Worm (Caenorhabditis elegans) whole organism, dauer: ENCODE measurements around the gene Y41C4A.18.

ENCODE experiments used
- unc-62 ChIP-seq: sonication (generic microtip); optimal IDR thresholded peaks from 2 replicates; lab custom pipeline; 2017; ENCODE audit warnings: missing biosample characterization, missing genetic modification reagents, missing genetic modification characterization

The Y41C4A.18 gene

DNA sequence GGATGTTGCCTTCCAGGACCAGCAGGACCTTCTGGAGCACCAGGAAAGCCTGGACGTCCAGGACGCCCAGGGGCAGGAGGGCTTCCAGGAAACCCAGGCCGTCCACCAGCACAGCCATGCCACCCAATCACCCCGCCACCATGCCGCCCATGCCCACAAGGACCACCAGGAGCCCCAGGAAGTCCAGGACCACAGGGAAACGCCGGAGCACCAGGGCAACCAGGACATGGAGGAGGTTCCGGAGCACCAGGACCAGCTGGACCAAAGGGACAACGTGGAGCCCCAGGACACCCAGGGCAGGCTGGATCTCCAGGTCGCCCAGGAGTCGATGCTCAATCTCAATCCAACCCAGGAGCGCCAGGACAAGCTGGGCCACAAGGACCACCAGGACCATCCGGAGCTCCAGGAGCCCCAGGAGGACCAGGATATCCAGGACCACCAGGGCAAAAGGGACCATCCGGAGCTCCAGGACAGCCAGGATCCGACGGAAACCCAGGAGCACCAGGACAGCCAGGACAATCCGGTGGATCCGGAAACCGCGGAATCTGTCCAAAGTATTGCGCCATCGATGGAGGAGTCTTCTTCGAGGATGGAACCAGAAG, 25.9 kb upstream of the Y41C4A.18 start:
- no peak for TF ChIP-seq unc-62 (GFP tag; lab: Kevin White, UChicago)

DNA sequence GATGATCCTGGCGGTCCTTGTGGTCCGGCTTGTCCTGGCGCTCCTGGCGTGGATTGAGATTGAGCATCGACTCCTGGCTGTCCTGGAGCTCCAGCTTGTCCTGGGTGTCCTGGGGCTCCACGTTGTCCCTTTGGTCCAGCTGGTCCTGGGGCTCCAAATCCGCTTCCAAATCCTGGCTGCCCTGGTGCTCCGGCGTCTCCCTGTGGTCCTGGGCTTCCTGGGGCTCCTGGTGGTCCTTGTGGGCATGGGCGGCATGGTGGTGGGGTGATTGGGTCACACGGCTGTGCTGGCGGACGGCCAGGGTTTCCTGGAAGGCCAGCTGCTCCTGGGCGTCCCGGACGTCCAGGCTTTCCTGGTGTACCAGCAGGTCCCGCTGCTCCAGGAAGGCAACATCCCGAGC, 24.5 kb upstream of the Y41C4A.18 start:
- no peak for TF ChIP-seq unc-62 (GFP tag; lab: Kevin White, UChicago)

DNA sequence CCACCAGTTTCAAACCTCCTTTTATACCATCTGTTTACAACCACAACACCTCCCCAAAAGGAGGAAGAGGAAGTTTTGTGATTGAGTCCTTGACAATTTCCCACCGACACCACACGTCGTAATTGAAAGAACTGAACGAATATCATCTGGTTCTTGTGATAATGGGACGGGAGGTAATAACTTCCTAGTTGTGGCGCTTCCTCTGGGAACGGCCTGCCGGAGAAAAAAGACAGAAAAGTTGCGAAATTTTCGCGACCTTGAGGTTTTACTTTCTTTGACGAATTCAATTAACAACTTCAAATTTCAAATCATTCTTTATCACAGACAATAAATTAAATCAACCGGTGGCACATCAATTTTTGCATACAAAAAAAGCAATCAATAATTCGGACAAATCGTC, 23.7 kb upstream of the Y41C4A.18 start, which contains the start of gene col-96:
col-96 (minus strand) TSS at position 101 of the 400 bp plus-strand sequence.
- no peak for TF ChIP-seq unc-62 (GFP tag; lab: Kevin White, UChicago)

DNA sequence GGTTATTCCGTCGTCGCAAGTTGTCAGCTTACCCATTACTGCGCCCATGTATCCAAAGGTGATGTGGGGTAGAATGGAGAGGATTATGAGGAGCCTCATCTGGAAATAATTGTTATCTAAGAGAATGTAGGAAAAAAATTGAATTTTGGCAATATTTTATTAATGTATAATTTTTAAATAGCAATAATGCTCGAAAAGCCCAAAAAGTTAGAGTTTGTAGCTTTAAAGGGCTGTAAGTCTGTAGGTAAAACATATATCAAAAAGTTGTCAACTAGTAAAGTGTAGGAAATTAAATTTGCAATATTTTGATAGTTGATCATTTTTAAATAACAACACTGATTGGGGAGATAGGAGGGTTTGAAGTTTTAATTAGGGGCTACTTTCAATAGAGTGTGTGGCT, 21.7 kb upstream of the Y41C4A.18 start, which contains the start of gene Y41C4A.8:
Y41C4A.8 (minus strand) TSS at position 101 of the 400 bp plus-strand sequence.
- no peak for TF ChIP-seq unc-62 (GFP tag; lab: Kevin White, UChicago)

DNA sequence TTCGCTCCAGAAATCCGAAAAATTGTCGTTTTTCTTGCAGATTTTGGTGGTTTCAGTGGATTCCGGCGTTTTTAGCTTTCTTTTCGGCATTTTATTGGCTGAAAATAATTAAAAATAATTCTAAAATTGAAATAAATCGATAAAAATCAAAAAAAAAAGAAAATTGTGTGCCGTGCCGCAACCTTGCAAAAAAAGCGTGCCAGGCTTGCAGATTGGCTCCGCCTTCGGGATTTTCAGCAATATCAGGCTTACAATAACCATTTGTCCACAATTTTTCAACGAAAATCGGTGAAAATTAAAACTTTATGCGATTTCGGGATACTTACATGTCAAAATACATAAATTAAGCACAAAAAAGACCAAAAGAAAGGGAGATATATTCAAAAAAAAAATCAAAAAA, 11.9 kb upstream of the Y41C4A.18 start, which contains the start of gene Y41C4A.9:
Y41C4A.9 (minus strand) TSS at position 98 of the 400 bp plus-strand sequence.
- no peak for TF ChIP-seq unc-62 (GFP tag; lab: Kevin White, UChicago)

DNA sequence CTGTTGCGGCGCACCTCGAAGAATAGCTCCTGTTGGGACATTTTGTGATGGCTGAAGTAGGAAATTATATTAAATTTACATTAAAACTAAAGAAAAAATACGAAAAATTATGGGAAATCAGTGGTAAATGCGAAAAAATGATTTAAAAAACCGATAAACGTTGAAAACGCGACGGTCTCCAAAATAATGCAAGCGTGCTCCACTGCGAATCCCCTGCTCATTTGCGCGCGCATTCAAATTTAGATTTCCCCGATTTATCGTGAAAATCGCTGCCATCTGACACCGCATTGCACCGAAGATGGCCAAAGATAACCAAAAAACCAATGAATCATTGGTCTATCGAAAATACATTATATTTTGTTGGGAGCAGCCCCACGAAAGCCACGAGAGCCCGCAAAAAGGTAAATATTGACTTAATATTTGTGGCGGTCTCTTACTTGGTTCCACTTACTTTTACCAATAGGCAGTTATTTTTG, 11.0 kb upstream of the Y41C4A.18 start, which contains the start of the genes elb-1 and Y41C4A.11:
elb-1 (minus strand) TSS at position 51 of the 476 bp plus-strand sequence.
Y41C4A.11 (plus strand) TSS at position 461 of the 476 bp plus-strand sequence.
- no peak for TF ChIP-seq unc-62 (GFP tag; lab: Kevin White, UChicago)

DNA sequence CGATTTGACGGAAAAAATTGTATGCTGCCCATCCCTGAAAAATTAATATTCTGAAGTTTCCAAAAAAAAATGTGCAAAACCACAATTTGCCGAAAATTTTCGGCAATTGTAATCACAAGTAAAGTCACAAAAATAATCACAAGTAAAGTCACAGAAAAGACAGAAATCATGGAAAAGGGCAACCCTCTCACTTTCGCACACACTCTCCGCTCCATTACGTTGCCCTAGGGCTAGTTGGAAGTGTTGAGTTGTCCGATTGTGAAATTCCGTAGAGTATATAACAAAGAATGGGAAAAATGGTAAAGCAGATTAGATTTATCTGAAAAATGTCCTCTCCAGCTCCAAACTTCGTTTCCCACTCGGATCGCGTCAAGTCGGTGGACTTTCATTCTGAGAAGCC, 9.0 kb upstream of the Y41C4A.18 start, which contains the start of gene Y41C4A.32:
Y41C4A.32 (plus strand) TSS at position 302 of the 400 bp plus-strand sequence.
- TF ChIP-seq unc-62 (GFP tag; lab: Kevin White, UChicago) = no peak

DNA sequence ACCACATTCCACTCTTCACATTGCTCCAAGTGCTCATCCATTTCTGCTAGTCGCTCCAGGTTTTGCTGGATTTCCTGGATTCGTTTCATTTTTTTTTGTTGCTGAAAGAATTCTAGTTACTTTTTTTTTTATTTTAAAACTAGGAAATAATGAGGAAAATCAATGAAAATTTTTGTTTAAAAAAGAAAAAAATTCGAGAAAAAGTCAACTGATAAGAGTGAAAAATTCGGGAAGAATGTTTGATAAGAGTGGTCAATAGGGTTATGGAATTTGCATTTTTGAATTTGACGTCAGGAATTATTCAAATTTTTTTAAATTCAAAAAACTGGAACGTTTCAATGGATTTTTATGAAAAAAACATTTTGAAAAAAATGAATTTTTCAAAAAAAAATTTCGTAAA, 3.8 kb upstream of the Y41C4A.18 start, which contains the start of gene Y41C4A.12:
Y41C4A.12 (minus strand) TSS at position 101 of the 400 bp plus-strand sequence.
- no peak for TF ChIP-seq unc-62 (GFP tag; lab: Kevin White, UChicago)

DNA sequence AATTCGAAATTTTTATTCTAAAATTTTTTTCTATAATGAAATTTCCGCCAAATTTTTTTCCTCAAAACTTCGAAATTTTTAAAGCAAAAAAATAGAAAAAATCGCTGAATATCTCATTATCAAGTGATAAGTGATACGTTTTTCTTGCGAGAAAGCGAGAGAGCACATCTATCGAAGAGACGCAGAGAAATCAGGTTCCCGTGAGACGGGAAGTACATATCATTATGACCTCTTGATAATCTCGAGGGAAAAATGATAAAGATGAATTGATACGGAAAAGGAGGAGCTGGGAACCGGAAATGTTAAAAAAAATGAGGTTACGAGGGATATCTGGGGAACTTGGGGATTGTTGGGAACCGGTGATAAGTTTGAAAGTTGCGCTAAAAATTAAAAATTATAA, 3.4 kb upstream of the Y41C4A.18 start:
- TF ChIP-seq unc-62 (GFP tag; lab: Kevin White, UChicago) = no peak

DNA sequence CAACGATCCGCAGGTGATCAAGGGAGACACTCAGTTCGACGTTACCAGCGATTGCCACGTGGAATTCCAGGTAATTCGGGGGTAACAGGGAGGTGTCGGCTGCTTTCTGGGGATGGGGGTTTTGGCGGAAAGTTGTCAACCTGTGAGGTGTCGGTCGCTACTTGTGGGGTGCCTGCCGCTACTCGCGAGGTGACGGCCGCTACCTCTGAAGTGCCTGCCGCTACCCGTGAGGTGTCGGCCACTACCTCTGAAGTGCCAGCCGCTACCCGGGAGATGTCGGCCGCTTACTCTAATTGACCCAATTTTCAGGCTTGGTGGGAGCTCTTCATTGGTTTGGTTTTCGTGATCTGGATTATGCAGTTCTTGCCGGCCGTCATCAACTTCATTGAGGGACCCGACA, 438 bp downstream of the Y41C4A.18 start:
- TF ChIP-seq unc-62 (GFP tag; lab: Kevin White, UChicago) = no peak

DNA sequence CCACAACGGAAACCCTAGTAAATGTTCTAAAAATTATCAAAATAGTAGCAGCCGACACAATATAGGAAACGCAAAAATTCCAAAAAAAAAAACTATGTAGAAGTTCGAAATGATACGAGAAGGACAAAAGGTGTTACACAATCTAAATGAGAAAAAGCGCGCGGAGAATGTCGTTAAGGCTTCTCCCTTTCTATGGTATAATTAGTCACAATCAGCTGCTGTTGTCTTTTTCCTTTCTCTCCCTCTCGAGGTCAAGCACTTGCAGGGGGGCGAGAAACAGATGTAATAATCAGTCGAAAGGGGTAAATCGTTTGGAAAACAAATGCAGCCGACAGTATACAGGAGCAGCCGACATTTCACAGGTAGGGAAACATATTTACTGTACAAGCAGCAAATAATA, 1.1 kb downstream of the Y41C4A.18 start:
- TF ChIP-seq unc-62 (GFP tag; lab: Kevin White, UChicago) = no peak

DNA sequence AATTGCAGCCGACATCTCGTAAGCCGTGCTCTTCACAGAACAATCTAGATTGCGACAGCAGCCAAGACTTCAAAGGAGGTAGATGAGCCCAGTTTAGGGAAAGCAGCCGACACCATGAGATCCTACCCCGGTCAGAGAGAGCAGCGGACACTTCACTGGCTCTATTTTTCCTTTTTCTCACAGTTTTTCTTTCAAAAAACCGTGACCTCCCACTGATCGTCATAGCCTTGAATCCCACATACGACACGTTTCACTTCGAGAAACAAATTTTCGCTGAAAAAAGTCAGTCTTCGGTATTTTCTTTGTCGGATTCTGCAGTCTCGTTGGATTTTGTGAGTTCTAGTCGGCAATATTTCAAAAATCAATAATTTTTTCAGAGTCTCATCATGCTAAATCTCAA, 1.6 kb downstream of the Y41C4A.18 start, which contains the start of gene Y41C4A.21:
Y41C4A.21 (plus strand) TSS at position 301 of the 400 bp plus-strand sequence.
- no peak for TF ChIP-seq unc-62 (GFP tag; lab: Kevin White, UChicago)

DNA sequence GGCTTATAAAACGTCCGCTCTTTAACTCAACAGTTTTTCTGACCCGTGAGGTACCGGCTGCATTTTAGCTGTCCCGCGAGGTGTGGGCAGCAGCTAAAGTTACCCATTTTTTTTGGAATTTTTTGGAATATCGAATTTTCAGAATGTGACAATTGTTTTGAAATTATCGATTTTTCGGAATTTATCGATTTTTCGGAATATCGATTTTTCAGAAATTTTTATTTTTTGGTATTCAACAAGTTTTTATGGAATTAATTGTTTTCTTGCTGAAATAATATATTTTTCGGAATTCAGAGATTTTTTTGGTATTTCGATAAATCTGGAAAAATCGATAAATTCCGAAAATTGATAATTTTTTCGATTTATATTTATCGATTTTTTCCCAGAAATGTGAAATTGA, 2.5 kb downstream of the Y41C4A.18 start:
- TF ChIP-seq unc-62 (GFP tag; lab: Kevin White, UChicago) = no peak

DNA sequence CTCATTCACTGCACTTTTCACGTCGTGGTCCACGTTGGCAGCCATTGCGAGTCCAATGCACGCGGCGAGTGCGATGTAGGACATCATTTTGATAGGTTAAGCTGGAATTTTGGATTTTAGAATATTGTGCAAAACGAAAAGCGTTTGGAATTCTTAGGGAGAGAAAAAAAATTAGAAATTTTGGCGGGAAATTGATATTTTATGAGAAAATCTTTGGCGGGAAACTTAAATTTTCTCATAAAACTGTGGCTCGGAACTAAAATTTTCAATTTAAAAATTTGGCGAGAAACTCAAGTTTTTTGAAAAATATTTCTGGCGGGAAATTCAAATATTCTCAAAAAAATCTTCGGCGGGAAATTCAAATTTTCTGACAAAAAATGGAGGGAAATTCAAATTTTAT, 7.1 kb downstream of the Y41C4A.18 start, which contains the start of gene sup-1:
sup-1 (minus strand) TSS at position 101 of the 400 bp plus-strand sequence.
- no peak for TF ChIP-seq unc-62 (GFP tag; lab: Kevin White, UChicago)

DNA sequence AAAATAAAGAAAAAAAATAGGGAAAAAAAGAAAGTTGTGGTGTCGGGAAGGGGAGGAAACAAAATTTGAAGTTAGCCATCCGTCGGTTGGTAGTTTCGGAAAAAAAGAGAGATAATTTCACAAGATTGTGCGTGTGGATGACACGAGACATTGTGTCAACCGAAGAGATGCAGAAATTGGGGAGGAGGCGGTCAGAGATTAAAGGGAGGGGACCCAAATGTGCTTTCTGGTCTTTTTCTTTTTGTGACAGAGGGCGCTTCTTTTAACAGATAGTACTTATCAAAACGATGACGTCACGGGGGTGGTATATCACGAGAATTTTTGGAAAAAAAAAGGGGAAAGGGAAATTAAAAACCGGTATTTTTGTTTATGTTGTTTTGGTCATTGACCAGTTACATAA, 8.1 kb downstream of the Y41C4A.18 start:
- TF ChIP-seq unc-62 (GFP tag; lab: Kevin White, UChicago) = no peak

DNA sequence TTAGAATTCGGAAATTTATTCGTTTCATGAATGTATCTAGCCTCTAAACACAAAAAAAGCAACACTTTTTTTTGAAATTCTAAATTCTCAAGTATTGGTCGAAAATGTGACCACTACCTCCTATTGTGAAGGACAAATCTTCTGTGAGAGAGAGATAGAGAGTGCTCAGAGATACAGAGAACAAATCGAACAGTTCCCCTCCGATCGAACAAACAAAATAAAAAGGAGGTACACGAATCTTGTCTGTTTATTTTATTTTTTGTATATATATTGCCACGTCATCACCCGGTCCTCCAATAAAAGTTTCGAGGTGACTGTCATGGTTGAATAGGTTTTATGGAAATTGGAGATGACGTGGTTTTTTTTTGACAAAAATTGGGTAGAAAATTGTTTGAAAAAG, 10.5 kb downstream of the Y41C4A.18 start:
- TF ChIP-seq unc-62 (GFP tag; lab: Kevin White, UChicago) = no peak

DNA sequence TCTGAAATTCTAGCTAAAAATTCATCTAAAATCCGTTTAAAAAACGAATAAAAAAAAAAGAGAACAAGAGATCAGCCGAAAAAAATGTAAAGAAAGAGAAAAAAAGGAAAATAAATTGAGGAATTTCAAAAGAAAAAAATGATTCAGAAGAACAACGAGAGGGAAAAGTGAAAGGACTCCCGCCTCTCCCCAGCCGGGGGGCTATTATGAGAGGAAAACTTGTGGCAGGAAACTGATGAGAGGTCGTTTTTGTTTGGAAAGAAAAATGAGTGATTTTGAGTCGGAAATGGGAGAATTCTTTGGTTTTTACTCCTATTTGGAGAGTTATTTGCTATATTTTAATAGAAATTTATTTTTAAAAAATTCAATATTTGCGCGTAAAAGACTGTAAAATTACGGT, 11.8 kb downstream of the Y41C4A.18 start:
- TF ChIP-seq unc-62 (GFP tag; lab: Kevin White, UChicago) = no peak
